Worm (Caenorhabditis elegans): ENCODE results near the gene F26C11.1.

DNA sequence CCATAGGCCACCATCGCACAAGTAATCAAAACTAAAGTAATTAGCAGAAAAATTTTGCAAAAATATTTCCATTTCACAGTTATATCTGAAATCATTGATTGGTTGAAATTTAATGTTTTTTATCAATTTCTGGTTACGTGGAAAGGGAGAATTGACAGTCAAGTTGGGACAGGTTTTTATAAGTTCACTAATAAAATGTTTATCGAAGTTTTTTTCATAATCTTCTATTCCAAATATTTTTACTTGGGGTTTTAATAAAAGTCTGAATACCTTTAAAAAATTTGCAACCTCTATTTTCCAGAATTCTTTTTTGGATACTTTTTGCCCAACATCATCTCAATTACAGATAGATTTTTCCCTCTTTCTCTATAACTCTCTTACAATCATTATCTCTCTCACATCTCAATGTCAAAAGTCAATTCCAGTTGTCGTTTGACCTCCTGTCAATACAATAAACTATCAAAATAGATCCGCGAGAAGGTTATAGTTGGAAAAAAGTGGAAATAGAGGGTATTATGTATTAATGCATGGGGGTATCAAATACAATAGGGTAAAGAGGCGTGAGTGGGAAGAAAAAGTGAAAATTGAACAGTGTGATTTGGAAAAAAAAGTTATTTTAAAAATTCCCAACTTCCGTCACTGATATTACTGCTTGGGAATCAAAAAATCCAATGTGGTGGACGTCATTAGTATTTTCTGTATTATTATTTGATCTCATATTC is 19.9 kb upstream of the F26C11.1 start, which contains the start of the genes chil-2 and ctsa-3.2:
- TF ChIP-seq ztf-11 (tag; optimal IDR thresholded peaks at IDR 0.05) (no peak), nfya-1 (tag; optimal IDR thresholded peaks at IDR 0.05; ENCODE audit: insufficient read depth) (no peak), hmg-11 (tag; optimal IDR thresholded peaks at IDR 0.05) (no peak), nhr-28 (tag; optimal IDR thresholded peaks at IDR 0.05) (no peak), nhr-76 (tag; optimal IDR thresholded peaks at IDR 0.05) (no peak), fos-1 (tag; optimal IDR thresholded peaks at IDR 0.05) (no peak)

All from whole organism, L3 larva.